Worm (Caenorhabditis elegans) whole organism, young adult: ENCODE data around the gene F46E10.3.

Experiments
- B0035.1 ChIP-seq: sonication (generic microtip); optimal IDR thresholded peaks from 2 replicates; lab custom pipeline; 2016; ENCODE audit warnings: missing genetic modification characterization, mild to moderate bottlenecking, missing compliant biosample characterization, missing genotype, missing genetic modification reagents
- B0336.3 ChIP-seq: fragments of 200-800 bp; sonication (Bioruptor generic); IDR thresholded peaks from 2 replicates; pipeline ENCODE4 v1.3.6; 2022; ENCODE audit warnings: missing genetic modification characterization, missing compliant biosample characterization
- D2030.7 ChIP-seq: fragments of 200-800 bp; sonication (Bioruptor generic); IDR thresholded peaks from 2 replicates; pipeline ENCODE4 v1.3.6; 2022; ENCODE audit warnings: missing genetic modification reagents, missing genetic modification characterization, missing compliant biosample characterization
- F22D6.2 ChIP-seq: sonication (generic microtip); optimal IDR thresholded peaks from 2 replicates; lab custom pipeline; 2016; ENCODE audit warnings: mild to moderate bottlenecking, missing genetic modification characterization, missing compliant biosample characterization
- F33H1.4 ChIP-seq: fragments of 200-800 bp; sonication (Bioruptor generic); IDR thresholded peaks from 2 replicates; pipeline ENCODE4 v1.3.6; 2022; ENCODE audit warnings: missing genetic modification reagents, missing genetic modification characterization, missing compliant biosample characterization
- F39B2.1 ChIP-seq: fragments of 200-800 bp; sonication (Bioruptor generic); IDR thresholded peaks from 2 replicates; pipeline ENCODE4 v1.3.6; 2022; ENCODE audit warnings: missing genetic modification reagents, missing genetic modification characterization, missing compliant biosample characterization
- Y53G8AR.9 ChIP-seq: fragments of 200-800 bp; sonication (Bioruptor generic); conservative IDR thresholded peaks from 2 replicates; pipeline ENCODE4 v1.3.6; 2022; ENCODE audit warnings: missing genetic modification reagents, missing genetic modification characterization, missing compliant biosample characterization
- Y56A3A.18 ChIP-seq: fragments of 200-800 bp; sonication (Bioruptor generic); IDR thresholded peaks from 2 replicates; pipeline ENCODE4 v1.3.6; 2022; ENCODE audit warnings: missing genetic modification reagents, missing genetic modification characterization, missing compliant biosample characterization
- atf-7 ChIP-seq: sonication (generic microtip); optimal IDR thresholded peaks from 2 replicates; lab custom pipeline; 2017; ENCODE audit warnings: mild to moderate bottlenecking, missing genetic modification characterization, missing compliant biosample characterization
- athp-1 ChIP-seq: sonication (generic microtip); optimal IDR thresholded peaks from 2 replicates; lab custom pipeline; 2017; ENCODE audit warnings: mild to moderate bottlenecking, missing genetic modification characterization, missing compliant biosample characterization
- bed-1 ChIP-seq: fragments of 200-800 bp; sonication (Bioruptor generic); IDR thresholded peaks from 2 replicates; pipeline ENCODE4 v1.3.6; 2022; ENCODE audit warnings: missing genetic modification reagents, missing genetic modification characterization, missing compliant biosample characterization
- cebp-2 ChIP-seq: fragments of 200-800 bp; sonication (Bioruptor generic); IDR thresholded peaks from 2 replicates; pipeline ENCODE4 v1.3.6; 2022; ENCODE audit warnings: missing genetic modification characterization, missing compliant biosample characterization
- ceh-27 ChIP-seq: fragments of 200-800 bp; sonication (Bioruptor generic); optimal IDR thresholded peaks from 2 replicates; lab custom pipeline; 2018; ENCODE audit warnings: mild to moderate bottlenecking, missing genetic modification characterization, moderate library complexity, missing compliant biosample characterization
- ceh-79 ChIP-seq: sonication (generic microtip); optimal IDR thresholded peaks from 2 replicates; lab custom pipeline; 2017; ENCODE audit warnings: mild to moderate bottlenecking, missing genetic modification characterization, missing compliant biosample characterization
- dox-1 ChIP-seq: fragments of 200-800 bp; sonication (Bioruptor generic); IDR thresholded peaks from 2 replicates; pipeline ENCODE4 v1.3.6; 2022; ENCODE audit warnings: missing genetic modification reagents, missing genetic modification characterization, missing compliant biosample characterization
- egrh-3 ChIP-seq: fragments of 200-800 bp; sonication (Bioruptor generic); IDR thresholded peaks from 2 replicates; pipeline ENCODE4 v1.3.6; 2022; ENCODE audit warnings: missing genetic modification reagents, missing genetic modification characterization, missing compliant biosample characterization
- ets-4 ChIP-seq: fragments of 200-800 bp; sonication (Bioruptor generic); optimal IDR thresholded peaks from 2 replicates; lab custom pipeline; 2018; ENCODE audit warnings: mild to moderate bottlenecking, missing genetic modification characterization, missing compliant biosample characterization
- gei-17 ChIP-seq: fragments of 200-800 bp; sonication (Bioruptor generic); optimal IDR thresholded peaks from 2 replicates; lab custom pipeline; 2018; ENCODE audit warnings: mild to moderate bottlenecking, missing genetic modification characterization, missing compliant biosample characterization
- hmg-1.2 ChIP-seq: fragments of 200-800 bp; sonication (Bioruptor generic); IDR thresholded peaks from 2 replicates; pipeline ENCODE4 v1.3.6; 2022; ENCODE audit warnings: missing genetic modification reagents, missing genetic modification characterization, missing compliant biosample characterization
- let-526 ChIP-seq: fragments of 200-800 bp; sonication (Bioruptor generic); IDR thresholded peaks from 2 replicates; pipeline ENCODE4 v1.3.6; 2022; ENCODE audit warnings: missing genetic modification reagents, missing genetic modification characterization, missing compliant biosample characterization
- let-607 ChIP-seq, 2 experiments: fragments of 200-800 bp in 1 of 2; sonication (Bioruptor generic) in 1 of 2; sonication (generic microtip) in 1 of 2; optimal IDR thresholded peaks; 2 replicates each; lab custom pipeline; 2016 to 2018; ENCODE audit warnings: mild to moderate bottlenecking in 2 of 2, missing compliant biosample characterization in 2 of 2, missing genetic modification characterization in 2 of 2, moderate library complexity in 2 of 2, missing genotype in 1 of 2
- lin-26 ChIP-seq: fragments of 200-800 bp; sonication (Bioruptor generic); IDR thresholded peaks from 2 replicates; pipeline ENCODE4 v1.3.6; 2022; ENCODE audit warnings: missing genetic modification reagents, missing genetic modification characterization, missing compliant biosample characterization
- madf-10 ChIP-seq: sonication (generic microtip); optimal IDR thresholded peaks from 2 replicates; lab custom pipeline; 2016; ENCODE audit warnings: mild to moderate bottlenecking, missing genetic modification characterization, missing compliant biosample characterization
- madf-3 ChIP-seq: fragments of 200-800 bp; sonication (Bioruptor generic); IDR thresholded peaks from 2 replicates; pipeline ENCODE4 v1.3.6; 2022; ENCODE audit warnings: missing genetic modification reagents, missing genetic modification characterization, missing compliant biosample characterization
- madf-8 ChIP-seq: fragments of 200-800 bp; sonication (Bioruptor generic); conservative IDR thresholded peaks from 2 replicates; pipeline ENCODE4 v1.3.6; 2022; ENCODE audit warnings: missing genetic modification reagents, missing genetic modification characterization, missing compliant biosample characterization
- mcd-1 ChIP-seq: fragments of 200-800 bp; sonication (Bioruptor generic); IDR thresholded peaks from 2 replicates; pipeline ENCODE4 v1.3.6; 2022; ENCODE audit warnings: missing genetic modification reagents, missing genetic modification characterization, missing compliant biosample characterization
- mel-28 ChIP-seq: sonication (generic microtip); optimal IDR thresholded peaks from 2 replicates; lab custom pipeline; 2016; ENCODE audit warnings: borderline replicate concordance, mild to moderate bottlenecking, missing genetic modification characterization, missing compliant biosample characterization
- mes-4 ChIP-seq: sonication (generic microtip); optimal IDR thresholded peaks from 2 replicates; lab custom pipeline; 2016; ENCODE audit warnings: missing genotype, missing genetic modification characterization, missing compliant biosample characterization
- nhr-90 ChIP-seq: sonication (generic microtip); optimal IDR thresholded peaks from 2 replicates; lab custom pipeline; 2016; ENCODE audit warnings: missing genotype, mild to moderate bottlenecking, missing genetic modification characterization, missing compliant biosample characterization
- repo-1 ChIP-seq: sonication (generic microtip); optimal IDR thresholded peaks from 2 replicates; lab custom pipeline; 2017; ENCODE audit warnings: mild to moderate bottlenecking, missing genetic modification characterization, missing compliant biosample characterization
- rpc-1 ChIP-seq, 2 experiments: fragments of 150-350 bp in 1 of 2; sonication (generic microtip) in 1 of 2; optimal IDR thresholded peaks; 2 replicates each; lab custom pipeline; 2014 to 2018; ENCODE audit warnings: missing biosample characterization in 1 of 2, missing genetic modification characterization in 1 of 2, missing genetic modification reagents in 1 of 2, missing genotype in 1 of 2
- sea-2 ChIP-seq: fragments of 200-800 bp; sonication (Bioruptor generic); IDR thresholded peaks from 2 replicates; pipeline ENCODE4 v1.3.6; 2022; ENCODE audit warnings: missing genetic modification characterization, missing compliant biosample characterization
- snpc-1.3 ChIP-seq: sonication (generic microtip); optimal IDR thresholded peaks from 2 replicates; lab custom pipeline; 2017; ENCODE audit warnings: missing genetic modification characterization, mild to moderate bottlenecking, missing compliant biosample characterization, antibody characterized with exemption, moderate library complexity, missing genotype, missing genetic modification reagents; ENCODE audit not compliant: insufficient read depth
- snpc-3.4 ChIP-seq: sonication (generic microtip); optimal IDR thresholded peaks from 2 replicates; lab custom pipeline; 2017; ENCODE audit warnings: missing genetic modification characterization, mild to moderate bottlenecking, missing compliant biosample characterization, antibody characterized with exemption, moderate library complexity, missing genotype, missing genetic modification reagents
- unc-62 ChIP-seq: fragments of 150-350 bp; optimal IDR thresholded peaks from 2 replicates; lab custom pipeline; 2014; ENCODE audit warnings: missing biosample characterization, missing genetic modification reagents, missing genetic modification characterization
- xnd-1 ChIP-seq: sonication (generic microtip); optimal IDR thresholded peaks from 2 replicates; lab custom pipeline; 2016; ENCODE audit warnings: missing genotype, missing genetic modification reagents, missing genetic modification characterization, missing compliant biosample characterization
- zim-3 ChIP-seq: sonication (generic microtip); optimal IDR thresholded peaks from 2 replicates; lab custom pipeline; 2017; ENCODE audit warnings: mild to moderate bottlenecking, missing genetic modification characterization, moderate library complexity, missing compliant biosample characterization
- ztf-26 ChIP-seq: sonication (generic microtip); optimal IDR thresholded peaks from 2 replicates; lab custom pipeline; 2017; ENCODE audit warnings: missing genetic modification characterization, missing compliant biosample characterization

F46E10.3 gene

DNA sequence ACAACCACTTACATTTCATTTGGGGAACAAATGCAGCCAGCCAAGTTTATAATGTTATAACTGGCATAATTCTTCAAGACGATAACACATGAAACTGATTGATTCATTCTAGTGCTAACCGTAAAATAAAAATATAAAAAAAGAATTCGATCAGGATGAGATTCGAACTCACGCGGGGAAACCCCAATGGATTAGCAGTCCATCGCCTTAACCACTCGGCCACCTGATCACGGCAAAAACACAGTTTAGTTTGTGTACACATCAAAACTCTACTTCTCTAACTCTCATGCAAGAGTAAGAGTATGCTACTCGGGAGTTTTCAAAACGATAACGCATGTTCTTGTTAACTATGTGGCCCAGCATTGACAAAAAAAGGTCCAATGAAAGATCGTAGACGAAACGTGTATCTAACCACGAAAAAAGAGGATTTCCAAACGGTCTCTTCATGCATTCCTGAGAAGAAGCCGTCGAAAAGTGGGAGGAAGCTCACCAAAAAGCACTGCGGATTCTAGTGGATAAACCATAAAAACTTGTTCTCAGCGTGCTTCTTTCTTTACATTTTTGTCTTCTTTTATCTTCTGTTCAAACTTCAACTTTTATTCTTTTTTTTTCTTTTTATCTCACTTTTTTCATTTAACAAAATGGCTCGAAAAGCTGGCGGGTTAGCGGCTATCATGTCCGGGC is 33.8 kb downstream of the F46E10.3 start, which contains the start of gene twk-10 (continued):
- TF ChIP-seq snpc-1.3 (tag; lab: Kevin White, UChicago) (peak; percentile 57), xnd-1 (tag; lab: Kevin White, UChicago) (no peak), lin-26 (GFP tag; lab: Robert Waterston, UW) (peak; percentile 86), ceh-79 (no peak), hmg-1.2 (GFP tag; lab: Robert Waterston, UW) (peak; percentile 61), bed-1 (no peak), athp-1 (tag; lab: Kevin White, UChicago) (no peak), cebp-2 (0 out of 2 replicates have a peak, but pooled peaks have one; percentile 47), madf-3 (GFP tag; lab: Robert Waterston, UW) (0 out of 2 replicates have a peak, but pooled peaks have one; percentile 55), D2030.7 (GFP tag; lab: Robert Waterston, UW) (peak; percentile 53), zim-3 (tag; lab: Kevin White, UChicago) (no peak), mes-4 (tag; lab: Kevin White, UChicago) (peak; percentile 18), mcd-1 (GFP tag; lab: Robert Waterston, UW) (no peak), F33H1.4 (GFP tag; lab: Robert Waterston, UW) (0 out of 2 replicates have a peak, but pooled peaks have one; percentile 8), nhr-90 (tag; lab: Kevin White, UChicago) (peak; percentile 78), Y56A3A.18 (GFP tag; lab: Robert Waterston, UW) (peak; percentile 77), snpc-3.4 (tag; lab: Kevin White, UChicago) (peak; percentile 32)

DNA sequence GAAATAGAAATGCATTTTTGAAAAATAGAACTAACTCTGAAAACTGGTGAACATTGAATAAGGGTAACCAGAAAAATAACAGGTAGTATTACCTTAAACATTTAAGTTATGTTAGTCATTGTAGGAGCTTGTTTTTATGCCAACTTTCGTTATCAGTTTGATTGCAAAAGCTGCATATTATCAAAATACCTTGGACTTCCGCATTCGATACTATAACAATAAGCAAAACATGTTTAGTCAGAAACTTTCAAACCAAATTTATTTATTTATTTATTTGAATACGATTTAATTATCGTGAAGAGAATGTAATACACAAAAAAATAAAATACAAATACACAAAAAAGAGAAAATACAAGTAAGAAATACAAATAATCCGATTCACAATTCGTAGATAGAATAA is 36.2 kb downstream of the F46E10.3 start, which contains the start of gene K04A8.19:
Gene K04A8.19 (minus strand): TSS at position 101 of the 400 bp plus-strand sequence.
- TF ChIP-seq repo-1 = no peak

- TF ChIP-seq unc-62 (GFP tag; lab: Kevin White, UChicago) = no peak
- TF ChIP-seq ceh-79 = no peak
- TF ChIP-seq gei-17 = no peak
- no peak for TF ChIP-seq atf-7 (tag; lab: Kevin White, UChicago)
- no peak for TF ChIP-seq D2030.7 (GFP tag; lab: Robert Waterston, UW)
- TF ChIP-seq madf-10 = no peak
- TF ChIP-seq let-607 (tag; optimal IDR thresholded peaks at IDR 0.05; lab: Kevin White, UChicago) = no peak
- no peak for TF ChIP-seq F22D6.2 (tag; lab: Kevin White, UChicago)
- TF ChIP-seq B0336.3 (GFP tag; lab: Robert Waterston, UW) = no peak
Observed at ce11 chrV:6557035-6557434, 38.9 kb downstream of the F46E10.3 start, which contains the start of gene spp-27. Gene spp-27 (minus strand): TSS chrV:6557135.

DNA sequence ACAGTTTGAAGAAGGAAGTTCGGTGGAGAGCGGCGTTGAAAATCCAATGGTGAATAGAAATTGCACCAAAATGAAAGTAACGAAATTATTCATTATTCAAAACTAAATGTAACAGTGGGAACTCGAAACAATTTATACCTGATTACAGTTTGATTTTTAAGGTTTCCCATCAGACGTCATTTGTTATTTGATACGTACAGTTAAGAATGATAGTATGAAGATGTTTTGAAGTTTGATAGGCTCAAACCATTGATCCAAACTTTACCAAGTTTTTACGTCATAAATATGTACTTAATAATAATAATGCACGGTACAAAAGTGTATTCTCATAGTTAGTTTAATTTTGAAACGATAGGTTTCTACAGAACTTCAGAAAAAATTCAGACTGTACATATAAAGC is 40.0 kb downstream of the F46E10.3 start, which contains the start of gene spp-20:
Gene spp-20 (minus strand): TSS at position 101 of the 400 bp plus-strand sequence.
- TF ChIP-seq ets-4 (GFP tag; lab: Kevin White, UChicago) (no peak), madf-8 (no peak), F22D6.2 (tag; lab: Kevin White, UChicago) (no peak), snpc-3.4 (tag; lab: Kevin White, UChicago) (no peak), madf-3 (GFP tag; lab: Robert Waterston, UW) (no peak), gei-17 (no peak), Y53G8AR.9 (no peak), ztf-26 (tag; lab: Kevin White, UChicago) (no peak), sea-2 (no peak), ceh-27 (GFP tag; lab: Kevin White, UChicago) (no peak), F39B2.1 (GFP tag; lab: Robert Waterston, UW) (no peak), egrh-3 (GFP tag; lab: Robert Waterston, UW) (no peak), snpc-1.3 (tag; lab: Kevin White, UChicago) (no peak), dox-1 (GFP tag; lab: Robert Waterston, UW) (no peak), B0035.1 (tag; lab: Kevin White, UChicago) (no peak), let-526 (GFP tag; lab: Robert Waterston, UW) (no peak), mel-28 (no peak), nhr-90 (tag; lab: Kevin White, UChicago) (no peak), rpc-1 (optimal IDR thresholded peaks at IDR 0.05; lab: Kevin White, UChicago) (no peak), rpc-1 (tag; optimal IDR thresholded peaks at IDR 0.05; lab: Kevin White, UChicago) (no peak)
